Fruit fly (Drosophila melanogaster) whole organism, prepupa: ENCODE data around the gene ZC3H3.

Experiments used
- CG11294 ChIP-seq: fragments of 200-800 bp; sonication (Bioruptor generic); IDR thresholded peaks from 2 replicates; pipeline ENCODE4 v1.3.6; 2022; ENCODE audit warnings: missing biosample characterization, missing genetic modification characterization
- CG11762 ChIP-seq: fragments of 200-800 bp; sonication (Bioruptor generic); optimal IDR thresholded peaks from 3 replicates; lab custom pipeline; 2016; ENCODE audit warnings: missing biosample characterization, missing genetic modification characterization; ENCODE audit not compliant: insufficient read depth
- CG1621 ChIP-seq: fragments of 200-800 bp; sonication (Bioruptor generic); optimal IDR thresholded peaks from 3 replicates; lab custom pipeline; 2018; ENCODE audit warnings: missing biosample characterization, mild to moderate bottlenecking, missing genetic modification characterization
- CG3032 ChIP-seq: fragments of 200-800 bp; optimal IDR thresholded peaks from 2 replicates; lab custom pipeline; 2019; ENCODE audit warnings: missing biosample characterization, mild to moderate bottlenecking, missing genetic modification characterization, moderate library complexity
- CG32006 ChIP-seq: fragments of 200-800 bp; sonication (Bioruptor generic); optimal IDR thresholded peaks from 3 replicates; lab custom pipeline; 2017; ENCODE audit warnings: missing biosample characterization, mild to moderate bottlenecking, missing genetic modification characterization
- CG34406 ChIP-seq: fragments of 200-800 bp; sonication (Bioruptor generic); optimal IDR thresholded peaks from 3 replicates; lab custom pipeline; 2016; ENCODE audit warnings: missing biosample characterization, missing genetic modification characterization
- CG6163 ChIP-seq: fragments of 200-800 bp; sonication (Bioruptor generic); IDR thresholded peaks from 3 replicates; pipeline ENCODE4 v1.3.6; 2022; ENCODE audit warnings: missing biosample characterization, missing genetic modification characterization
- CG6792 ChIP-seq: fragments of 200-800 bp; sonication (Bioruptor generic); optimal IDR thresholded peaks from 3 replicates; lab custom pipeline; 2016; ENCODE audit warnings: missing biosample characterization, missing genetic modification characterization
- CG6808 ChIP-seq: fragments of 200-800 bp; sonication (Bioruptor generic); optimal IDR thresholded peaks from 3 replicates; lab custom pipeline; 2017; ENCODE audit warnings: missing biosample characterization, missing genetic modification characterization, mild to moderate bottlenecking, moderate library complexity, missing genetic modification reagents
- CG8119 ChIP-seq: fragments of 200-800 bp; sonication (Bioruptor generic); IDR thresholded peaks from 3 replicates; pipeline ENCODE4 v1.3.6; 2022; ENCODE audit warnings: missing biosample characterization, missing genetic modification characterization
- CG8319 ChIP-seq: fragments of 200-800 bp; sonication (Bioruptor generic); optimal IDR thresholded peaks from 3 replicates; lab custom pipeline; 2016; ENCODE audit warnings: missing biosample characterization, missing genetic modification characterization
- CG8632 ChIP-seq: fragments of 200-800 bp; sonication (Bioruptor generic); optimal IDR thresholded peaks from 3 replicates; lab custom pipeline; 2016; ENCODE audit warnings: missing biosample characterization, missing genetic modification characterization
- CG9139 ChIP-seq: fragments of 200-800 bp; sonication (Bioruptor generic); optimal IDR thresholded peaks from 3 replicates; lab custom pipeline; 2017; ENCODE audit warnings: missing biosample characterization, mild to moderate bottlenecking, missing genetic modification characterization
- Eip75B ChIP-seq: fragments of 200-800 bp; sonication (Bioruptor generic); optimal IDR thresholded peaks from 3 replicates; lab custom pipeline; 2016; ENCODE audit warnings: missing biosample characterization, missing genetic modification characterization
- Eip78C ChIP-seq: fragments of 200-800 bp; sonication (Bioruptor generic); peaks from one replicate; lab custom pipeline; 2016; ENCODE audit warnings: missing biosample characterization, missing genetic modification characterization
- Ets21C ChIP-seq: fragments of 200-800 bp; sonication (Bioruptor generic); optimal IDR thresholded peaks from 3 replicates; lab custom pipeline; 2016; ENCODE audit warnings: missing biosample characterization, missing genetic modification characterization
- Ets96B ChIP-seq: fragments of 200-800 bp; optimal IDR thresholded peaks from 2 replicates; lab custom pipeline; 2019; ENCODE audit warnings: missing biosample characterization, mild to moderate bottlenecking, missing genetic modification characterization, moderate library complexity
- Gug ChIP-seq: fragments of 200-800 bp; sonication (Bioruptor generic); IDR thresholded peaks from 2 replicates; pipeline ENCODE4 v1.3.6; 2022; ENCODE audit warnings: missing biosample characterization, missing genetic modification characterization
- Hr38 ChIP-seq: sonication (Bioruptor generic); optimal IDR thresholded peaks from 2 replicates; lab custom pipeline; 2016; ENCODE audit warnings: missing biosample characterization, missing genetic modification characterization
- Lpt ChIP-seq: fragments of 200-800 bp; sonication (Bioruptor generic); optimal IDR thresholded peaks from 3 replicates; lab custom pipeline; 2016; ENCODE audit warnings: missing biosample characterization, missing genetic modification characterization
- Met ChIP-seq: fragments of 200-800 bp; sonication (Bioruptor generic); optimal IDR thresholded peaks from 3 replicates; lab custom pipeline; 2016; ENCODE audit warnings: missing biosample characterization, missing genetic modification characterization
- Smox ChIP-seq: fragments of 200-800 bp; sonication (Bioruptor generic); optimal IDR thresholded peaks from 3 replicates; lab custom pipeline; 2016; ENCODE audit warnings: missing biosample characterization, missing genetic modification characterization
- Sox102F ChIP-seq: fragments of 200-800 bp; sonication (Bioruptor generic); optimal IDR thresholded peaks from 2 replicates; lab custom pipeline; 2016; ENCODE audit warnings: missing biosample characterization, mild to moderate bottlenecking, missing genetic modification characterization
- Sox14 ChIP-seq: fragments of 200-800 bp; sonication (Bioruptor generic); optimal IDR thresholded peaks from 3 replicates; lab custom pipeline; 2016; ENCODE audit warnings: missing biosample characterization, missing genetic modification characterization
- achi ChIP-seq: fragments of 200-800 bp; sonication (Bioruptor generic); optimal IDR thresholded peaks from 3 replicates; lab custom pipeline; 2016; ENCODE audit warnings: missing biosample characterization, missing genetic modification characterization
- acj6 ChIP-seq: fragments of 200-800 bp; sonication (Bioruptor generic); optimal IDR thresholded peaks from 3 replicates; lab custom pipeline; 2016; ENCODE audit warnings: missing biosample characterization, missing genetic modification characterization
- cyc ChIP-seq: fragments of 200-800 bp; sonication (Bioruptor generic); optimal IDR thresholded peaks from 3 replicates; lab custom pipeline; 2016; ENCODE audit warnings: missing biosample characterization, missing genetic modification characterization
- esn ChIP-seq: fragments of 200-800 bp; sonication (Bioruptor generic); optimal IDR thresholded peaks from 2 replicates; lab custom pipeline; 2016; ENCODE audit warnings: missing biosample characterization, mild to moderate bottlenecking, missing genetic modification characterization, moderate library complexity
- fkh ChIP-seq: fragments of 200-800 bp; sonication (Bioruptor generic); optimal IDR thresholded peaks from 3 replicates; lab custom pipeline; 2017; ENCODE audit warnings: missing biosample characterization, mild to moderate bottlenecking, missing genetic modification characterization, moderate library complexity
- net ChIP-seq: fragments of 200-800 bp; sonication (Bioruptor generic); optimal IDR thresholded peaks from 3 replicates; lab custom pipeline; 2016; ENCODE audit warnings: missing biosample characterization, missing genetic modification characterization
- pdm3 ChIP-seq: fragments of 200-800 bp; sonication (Bioruptor generic); optimal IDR thresholded peaks from 3 replicates; lab custom pipeline; 2016; ENCODE audit warnings: missing biosample characterization, missing genetic modification characterization
- spab ChIP-seq: fragments of 200-800 bp; sonication (Bioruptor generic); optimal IDR thresholded peaks from 2 replicates; lab custom pipeline; 2017; ENCODE audit warnings: missing biosample characterization, mild to moderate bottlenecking, missing genetic modification characterization, missing genetic modification reagents
- ss ChIP-seq, 2 experiments: fragments of 200-800 bp; sonication (Bioruptor generic); optimal IDR thresholded peaks; 2 replicates in 1 of 2; 3 replicates in 1 of 2; lab custom pipeline; 2017 to 2018; ENCODE audit warnings: mild to moderate bottlenecking in 2 of 2, missing biosample characterization in 2 of 2, missing genetic modification characterization in 2 of 2, moderate library complexity in 1 of 2
- svp ChIP-seq: fragments of 200-800 bp; sonication (Bioruptor generic); peaks from one replicate; lab custom pipeline; 2016; ENCODE audit warnings: missing biosample characterization, missing genetic modification characterization
- topi ChIP-seq: fragments of 200-800 bp; sonication (Bioruptor generic); optimal IDR thresholded peaks from 3 replicates; lab custom pipeline; 2016; ENCODE audit warnings: missing biosample characterization, missing genetic modification characterization

ZC3H3 gene

DNA sequence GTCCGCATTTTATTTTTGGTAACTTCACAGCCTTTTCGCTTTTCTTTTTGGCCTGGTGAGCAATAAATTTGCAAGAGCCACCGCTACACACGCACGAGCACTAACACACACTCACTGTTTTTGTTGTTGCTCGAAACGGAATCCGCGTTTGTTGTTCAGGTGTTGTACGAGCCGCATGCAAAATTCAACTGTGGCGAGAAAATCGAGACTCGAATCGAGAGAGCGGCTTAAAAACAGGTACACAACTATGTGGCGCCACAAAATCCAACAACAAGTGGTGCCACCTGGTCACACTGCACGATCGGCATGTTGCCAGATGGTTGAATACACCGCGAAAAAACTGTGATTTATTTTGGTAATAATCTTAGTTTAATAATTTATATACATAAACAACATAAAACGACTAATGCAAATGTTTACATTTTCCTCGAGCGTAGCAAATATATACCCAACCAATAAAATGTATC is 2.6 kb downstream of the ZC3H3 start, which contains the start of gene CG43163 (continued):
- TF ChIP-seq CG32006 (GFP tag; lab: Kevin White, UChicago) (no peak), CG6808 (GFP tag; lab: Kevin White, UChicago) (no peak), CG11294 (GFP tag; lab: Robert Waterston, UW) (no peak; the same call in 1 of the 2 replicates), Eip75B (GFP tag; lab: Kevin White, UChicago) (no peak), Met (no peak), Sox14 (GFP tag; lab: Kevin White, UChicago) (peak; percentile 76), Eip78C (GFP tag; lab: Kevin White, UChicago) (peak; percentile 92)

DNA sequence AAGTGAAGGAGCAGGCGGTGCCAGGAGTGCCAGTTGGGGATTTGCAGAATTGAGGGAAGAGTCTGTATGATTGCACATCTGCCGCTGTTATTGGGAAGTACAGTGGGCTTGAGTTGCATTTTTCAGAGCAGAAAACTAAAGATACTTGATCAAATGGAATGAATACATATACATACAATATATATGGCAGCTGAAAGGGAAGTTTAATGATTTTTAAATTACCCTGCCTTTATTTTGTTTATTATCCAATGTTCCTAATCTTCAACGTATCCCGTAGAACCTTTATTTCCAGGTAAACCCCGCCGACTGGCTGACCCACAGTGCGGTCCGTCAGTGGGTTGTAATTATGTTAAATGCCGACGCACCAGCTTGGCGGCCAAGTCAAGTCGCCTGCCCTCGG is 28.6 kb downstream of the ZC3H3 start:
- TF ChIP-seq CG6792 (GFP tag; lab: Kevin White, UChicago) (no peak), CG6163 (GFP tag; lab: Robert Waterston, UW) (no peak), Sox102F (GFP tag; lab: Kevin White, UChicago) (peak; percentile 28), esn (GFP tag; lab: Kevin White, UChicago) (no peak), Lpt (GFP tag; lab: Kevin White, UChicago) (no peak), Gug (GFP tag; lab: Robert Waterston, UW) (no peak), svp (GFP tag; lab: Kevin White, UChicago) (peak; percentile 69), Ets21C (GFP tag; lab: Kevin White, UChicago) (no peak)

DNA sequence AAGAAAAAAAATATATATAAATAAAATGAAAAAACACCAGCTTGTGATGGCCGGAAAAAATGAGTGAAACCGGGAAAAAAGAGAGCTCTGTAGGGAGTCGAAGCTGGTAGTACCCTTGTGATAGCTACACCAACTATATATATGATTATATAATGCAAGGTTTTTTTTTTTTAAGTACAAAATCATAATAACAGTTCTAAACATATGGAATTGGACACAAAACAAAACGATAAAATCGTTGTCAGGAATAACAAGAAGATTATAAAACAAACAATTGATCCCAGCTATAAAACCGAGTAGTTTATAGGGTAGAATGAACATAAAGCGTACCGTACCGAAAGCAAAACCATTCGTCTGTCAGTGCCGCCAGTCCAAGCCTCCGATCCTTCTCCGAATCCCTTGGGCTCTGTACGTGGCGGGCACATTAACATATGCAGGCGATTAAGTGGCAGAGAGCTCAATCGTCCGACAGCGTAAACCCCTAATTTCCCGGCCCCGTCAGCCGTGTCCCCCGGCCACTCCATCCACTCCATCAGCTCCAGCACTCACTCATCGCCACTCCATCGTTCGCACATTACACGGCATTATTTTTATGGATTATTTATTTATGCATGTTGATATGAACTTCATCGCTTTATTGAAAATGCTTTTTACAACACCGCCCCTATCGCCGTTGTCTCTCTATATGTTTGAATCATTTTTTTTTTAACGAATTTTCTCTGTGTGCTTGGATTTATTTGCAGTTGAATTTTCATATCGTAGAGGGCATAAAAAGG is 48.1 kb downstream of the ZC3H3 start:
- TF ChIP-seq achi (GFP tag; lab: Kevin White, UChicago) (no peak), Sox102F (GFP tag; lab: Kevin White, UChicago) (peak; percentile 14), Ets96B (peak; percentile 6), pdm3 (GFP tag; lab: Kevin White, UChicago) (peak; percentile 0), CG6792 (GFP tag; lab: Kevin White, UChicago) (peak; percentile 22), ss (GFP tag; optimal IDR thresholded peaks at IDR 0.05; lab: Kevin White, UChicago) (peak in 1 of 2 experiments; percentile 38), acj6 (GFP tag; lab: Kevin White, UChicago) (no peak), fkh (GFP tag; lab: Kevin White, UChicago) (no peak), Hr38 (GFP tag; lab: Kevin White, UChicago) (no peak), Gug (GFP tag; lab: Robert Waterston, UW) (0 out of 2 replicates have a peak, but pooled peaks have one; percentile 9), CG34406 (GFP tag; lab: Kevin White, UChicago) (peak; percentile 47), CG11762 (GFP tag; lab: Kevin White, UChicago) (peak; percentile 22), CG6163 (GFP tag; lab: Robert Waterston, UW) (0 out of 3 replicates have a peak, but pooled peaks have one; percentile 47), topi (peak; percentile 16), CG9139 (GFP tag; lab: Kevin White, UChicago) (no peak), CG3032 (peak; percentile 15), CG1621 (peak; percentile 22), svp (GFP tag; lab: Kevin White, UChicago) (no peak), spab (GFP tag; lab: Kevin White, UChicago) (peak; percentile 26), CG8319 (GFP tag; lab: Kevin White, UChicago) (peak; percentile 35), CG8119 (GFP tag; lab: Robert Waterston, UW) (peak; percentile 27; the same call in 1 of the 3 replicates), CG8632 (GFP tag; lab: Kevin White, UChicago) (peak; percentile 48), Sox14 (GFP tag; lab: Kevin White, UChicago) (peak; percentile 15), cyc (peak; percentile 19), Smox (GFP tag; lab: Kevin White, UChicago) (no peak), Eip78C (GFP tag; lab: Kevin White, UChicago) (peak; percentile 93), esn (GFP tag; lab: Kevin White, UChicago) (peak; percentile 51), net (GFP tag; lab: Kevin White, UChicago) (peak; percentile 43), Eip75B (GFP tag; lab: Kevin White, UChicago) (peak; percentile 7)
